Fruit fly (Drosophila melanogaster): ENCODE measurements around the gene okr.

The okr gene

DNA sequence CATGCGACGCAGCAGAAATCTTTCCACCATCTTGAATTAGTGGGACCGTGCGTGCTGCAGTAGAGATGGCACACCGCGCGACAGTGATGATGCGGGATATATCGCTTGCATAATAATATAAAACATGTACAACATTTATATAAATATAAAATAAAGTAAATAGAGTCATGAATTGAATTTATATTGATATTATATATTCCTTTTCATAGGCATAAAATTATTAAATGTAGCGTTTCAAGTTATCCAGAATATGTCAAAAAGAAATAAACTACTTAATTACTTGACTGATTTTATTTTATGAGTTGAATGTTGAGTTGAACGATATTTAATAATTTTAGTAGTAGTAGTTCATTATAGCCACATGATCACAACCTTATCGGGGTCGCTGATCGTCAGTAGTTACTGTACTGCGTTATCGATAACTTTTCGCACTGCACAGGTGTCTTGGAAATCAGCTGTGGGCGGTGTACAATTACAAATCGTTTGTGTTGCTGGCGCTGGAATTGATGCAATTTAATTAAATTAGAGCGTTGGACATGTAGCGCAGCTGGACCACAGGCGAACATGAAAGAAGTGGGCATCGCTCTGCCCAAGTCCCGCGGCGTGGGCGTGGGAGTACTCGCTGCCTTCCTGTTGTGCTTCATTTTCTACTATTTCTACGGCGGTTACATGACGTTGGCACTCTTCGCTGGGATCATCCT lies 4.7 kb downstream of the okr start, which contains the start of the genes Chd1 and Bem46 (continued):
- TF ChIP-seq CG7556 (GFP tag; optimal IDR thresholded peaks at IDR 0.05) (peak; percentile 88), Nf-YC (tag; optimal IDR thresholded peaks at IDR 0.05) (peak; percentile 83), CG6272 (GFP tag; IDR thresholded peaks at IDR 0.05) (peak; percentile 81), CG13123 (GFP tag; optimal IDR thresholded peaks at IDR 0.05) (peak; percentile 78), CG1024 (GFP tag; IDR thresholded peaks at IDR 0.05) (0 out of 2 replicates have a peak, but pooled peaks have one; percentile 7), Ssrp (tag; optimal IDR thresholded peaks at IDR 0.05) (peak; percentile 89), Nf-YB (GFP tag; optimal IDR thresholded peaks at IDR 0.05) (peak; percentile 67), gro (GFP tag; optimal IDR thresholded peaks at IDR 0.05) (peak; percentile 27), cg (GFP tag; optimal IDR thresholded peaks at IDR 0.05) (no peak), CG14050 (GFP tag; IDR thresholded peaks at IDR 0.05) (peak; percentile 69), unpg (GFP tag; optimal IDR thresholded peaks at IDR 0.05) (peak; percentile 80), Ets97D (GFP tag; optimal IDR thresholded peaks at IDR 0.05) (peak; percentile 34), CG34422 (GFP tag; IDR thresholded peaks at IDR 0.05) (peak; percentile 82; the same call in 2 of the 3 replicates), pita (GFP tag; optimal IDR thresholded peaks at IDR 0.05) (no peak), vvl (GFP tag; IDR thresholded peaks at IDR 0.05) (peak; percentile 84), CG3281 (GFP tag; optimal IDR thresholded peaks at IDR 0.05) (peak; percentile 81), CG30020 (tag; optimal IDR thresholded peaks at IDR 0.05) (peak; percentile 82), CG9797 (GFP tag; optimal IDR thresholded peaks at IDR 0.05) (peak; percentile 83), CG3726 (GFP tag; IDR thresholded peaks at IDR 0.05) (0 out of 3 replicates have a peak, but pooled peaks have one; percentile 61), Chrac-16 (GFP tag; optimal IDR thresholded peaks at IDR 0.05) (peak; percentile 90), Atf3 (GFP tag; optimal IDR thresholded peaks at IDR 0.05) (peak; percentile 61), CG10654 (GFP tag; optimal IDR thresholded peaks at IDR 0.05) (peak; percentile 85), CG6813 (GFP tag; optimal IDR thresholded peaks at IDR 0.05) (peak; percentile 60), Awh (GFP tag; IDR thresholded peaks at IDR 0.05) (peak; percentile 75), Dip3 (GFP tag; optimal IDR thresholded peaks at IDR 0.05) (peak; percentile 74), btn (GFP tag; optimal IDR thresholded peaks at IDR 0.05) (no peak), dan (GFP tag; IDR thresholded peaks at IDR 0.05) (no peak), stwl (tag; optimal IDR thresholded peaks at IDR 0.05) (peak; percentile 18), CG10565 (GFP tag; optimal IDR thresholded peaks at IDR 0.05) (peak; percentile 19), CG9876 (GFP tag; optimal IDR thresholded peaks at IDR 0.05) (peak; percentile 16), CG2202 (tag; optimal IDR thresholded peaks at IDR 0.05) (peak; percentile 54), CG10431 (GFP tag; optimal IDR thresholded peaks at IDR 0.05) (peak; percentile 70), kah (GFP tag; optimal IDR thresholded peaks at IDR 0.05) (peak; percentile 96), trem (tag; optimal IDR thresholded peaks at IDR 0.05) (peak; percentile 83), repo (GFP tag; optimal IDR thresholded peaks at IDR 0.05) (no peak), Fer3 (tag; optimal IDR thresholded peaks at IDR 0.05) (peak; percentile 86), hth (optimal IDR thresholded peaks at IDR 0.05) (no peak), slbo (GFP tag; IDR thresholded peaks at IDR 0.05) (peak; percentile 93), Dref (GFP tag; IDR thresholded peaks at IDR 0.05) (peak; percentile 65), sd (tag; optimal IDR thresholded peaks at IDR 0.05) (no peak), pnt (GFP tag; optimal IDR thresholded peaks at IDR 0.05) (peak; percentile 74), ase (GFP tag; IDR thresholded peaks at IDR 0.05) (peak; percentile 80; the same call in 2 of the 3 replicates), CG4707 (GFP tag; optimal IDR thresholded peaks at IDR 0.05) (no peak), CG31365 (tag; optimal IDR thresholded peaks at IDR 0.05) (no peak), Dll (GFP tag; IDR thresholded peaks at IDR 0.05; ENCODE audit: partially characterized antibody) (0 out of 4 replicates have a peak, but pooled peaks have one; percentile 58), PHDP (tag; optimal IDR thresholded peaks at IDR 0.05) (peak; percentile 82), pzg (GFP tag; optimal IDR thresholded peaks at IDR 0.05) (peak; percentile 39), gsb-n (tag; optimal IDR thresholded peaks at IDR 0.05) (no peak), peb (GFP tag; IDR thresholded peaks at IDR 0.05) (0 out of 2 replicates have a peak, but pooled peaks have one; percentile 47), C15 (GFP tag; IDR thresholded peaks at IDR 0.05) (no peak)
